Worm (Caenorhabditis elegans): ENCODE results near the gene ssup-72.

The ssup-72 gene

ce11 chrII:6776418-6777034 lies at the start of gene ssup-72:
TSS of gene ssup-72 (plus strand) at chrII:6776598.
- TF ChIP-seq ceh-31 (tag; optimal IDR thresholded peaks at IDR 0.05) (peak; percentile 88), tbx-7 (tag; optimal IDR thresholded peaks at IDR 0.05) (peak; percentile 82), ceh-34 (tag; optimal IDR thresholded peaks at IDR 0.05) (peak; percentile 9), sdc-2 (tag; optimal IDR thresholded peaks at IDR 0.05) (no peak), ceh-9 (tag; optimal IDR thresholded peaks at IDR 0.05) (no peak), F13H6.1 (tag; optimal IDR thresholded peaks at IDR 0.05) (no peak), tbx-2 (tag; optimal IDR thresholded peaks at IDR 0.05) (peak; percentile 74), ahr-1 (tag; optimal IDR thresholded peaks at IDR 0.05) (no peak), fkh-6 (tag; optimal IDR thresholded peaks at IDR 0.05) (no peak), ceh-2 (tag; optimal IDR thresholded peaks at IDR 0.05) (peak; percentile 77), pha-2 (tag; optimal IDR thresholded peaks at IDR 0.05) (no peak), ref-2 (tag; optimal IDR thresholded peaks at IDR 0.05) (peak; percentile 35), ceh-14 (tag; optimal IDR thresholded peaks at IDR 0.05) (peak; percentile 22), rnt-1 (tag; optimal IDR thresholded peaks at IDR 0.05) (peak; percentile 33), pax-1 (tag; optimal IDR thresholded peaks at IDR 0.05) (no peak), hlh-30 (tag; optimal IDR thresholded peaks at IDR 0.05; ENCODE audit: insufficient read depth) (no peak), elt-2 (tag; optimal IDR thresholded peaks at IDR 0.05) (peak; percentile 39), C08G9.2 (tag; optimal IDR thresholded peaks at IDR 0.05) (peak; percentile 83), ets-4 (tag; optimal IDR thresholded peaks at IDR 0.05) (peak; percentile 67), lim-6 (tag; optimal IDR thresholded peaks at IDR 0.05) (peak; percentile 14), zip-5 (tag; optimal IDR thresholded peaks at IDR 0.05) (peak; percentile 59), hlh-8 (tag; optimal IDR thresholded peaks at IDR 0.05) (peak; percentile 72), unc-42 (tag; optimal IDR thresholded peaks at IDR 0.05) (peak; percentile 32), nfya-1 (tag; optimal IDR thresholded peaks at IDR 0.05) (peak; percentile 4), ceh-6 (GFP tag; optimal IDR thresholded peaks at IDR 0.05) (no peak)

ce11 chrII:6726814-6727213 lies 49.6 kb upstream of the ssup-72 start:
- TF ChIP-seq zip-5 (tag; optimal IDR thresholded peaks at IDR 0.05) = no peak
- TF ChIP-seq fax-1 (tag; optimal IDR thresholded peaks at IDR 0.05) = no peak
- TF ChIP-seq pax-1 (tag; optimal IDR thresholded peaks at IDR 0.05) = no peak
- TF ChIP-seq pag-3 (tag; optimal IDR thresholded peaks at IDR 0.05; ENCODE audit: borderline replicate concordance) = no peak
- TF ChIP-seq madf-2 (tag; optimal IDR thresholded peaks at IDR 0.05) = no peak
- no peak for TF ChIP-seq unc-3 (GFP tag; conservative IDR thresholded peaks at IDR 0.05)
- TF ChIP-seq unc-3 (tag; optimal IDR thresholded peaks at IDR 0.05) = no peak
- no peak for TF ChIP-seq sox-2 (GFP tag; IDR thresholded peaks at IDR 0.05)
- TF ChIP-seq ceh-48 (tag; optimal IDR thresholded peaks at IDR 0.05) = no peak
- no peak for TF ChIP-seq mec-3 (tag; optimal IDR thresholded peaks at IDR 0.05; ENCODE audit: borderline replicate concordance)
- no peak for TF ChIP-seq ceh-2 (tag; optimal IDR thresholded peaks at IDR 0.05)
- TF ChIP-seq rnt-1 (tag; optimal IDR thresholded peaks at IDR 0.05) = no peak
- TF ChIP-seq ceh-30 (tag; optimal IDR thresholded peaks at IDR 0.05) = no peak
- TF ChIP-seq hlh-15 (tag; optimal IDR thresholded peaks at IDR 0.05) = no peak
- no peak for TF ChIP-seq ceh-22 (tag; optimal IDR thresholded peaks at IDR 0.05)
- TF ChIP-seq lin-11 (tag; optimal IDR thresholded peaks at IDR 0.05) = no peak
- TF ChIP-seq Y22D7AL.16 (tag; optimal IDR thresholded peaks at IDR 0.05) = no peak
- TF ChIP-seq ceh-6 (GFP tag; optimal IDR thresholded peaks at IDR 0.05) = no peak
- no peak for TF ChIP-seq ceh-34 (tag; optimal IDR thresholded peaks at IDR 0.05)

- peak; percentile 12 for TF ChIP-seq nfya-1 (tag; optimal IDR thresholded peaks at IDR 0.05)
- TF ChIP-seq unc-42 (tag; optimal IDR thresholded peaks at IDR 0.05) = peak; percentile 57
- TF ChIP-seq hlh-8 (tag; optimal IDR thresholded peaks at IDR 0.05) = no peak
- no peak for TF ChIP-seq hlh-30 (tag; optimal IDR thresholded peaks at IDR 0.05; ENCODE audit: insufficient read depth)
- peak; percentile 31 for TF ChIP-seq ceh-31 (tag; optimal IDR thresholded peaks at IDR 0.05)
- no peak for TF ChIP-seq sdc-2 (tag; optimal IDR thresholded peaks at IDR 0.05)
- TF ChIP-seq K09A11.1 (tag; optimal IDR thresholded peaks at IDR 0.05; ENCODE audit: insufficient read depth) = no peak
- TF ChIP-seq ceh-22 (tag; optimal IDR thresholded peaks at IDR 0.05) = no peak
- TF ChIP-seq hlh-13 (GFP tag; optimal IDR thresholded peaks at IDR 0.05) = no peak
- no peak for TF ChIP-seq ets-4 (tag; optimal IDR thresholded peaks at IDR 0.05)
- TF ChIP-seq hlh-6 (tag; optimal IDR thresholded peaks at IDR 0.05) = no peak
- no peak for TF ChIP-seq hlh-15 (tag; optimal IDR thresholded peaks at IDR 0.05)
- TF ChIP-seq ama-1 (optimal IDR thresholded peaks at IDR 0.05) = no peak
- no peak for TF ChIP-seq madf-2 (tag; optimal IDR thresholded peaks at IDR 0.05)
- no peak for TF ChIP-seq rnt-1 (tag; optimal IDR thresholded peaks at IDR 0.05)
- no peak for TF ChIP-seq ceh-14 (tag; optimal IDR thresholded peaks at IDR 0.05)
- peak; percentile 63 for TF ChIP-seq unc-55 (GFP tag; optimal IDR thresholded peaks at IDR 0.05)
- no peak for TF ChIP-seq ceh-18 (tag; optimal IDR thresholded peaks at IDR 0.05)
- no peak for TF ChIP-seq zip-5 (tag; optimal IDR thresholded peaks at IDR 0.05)
- TF ChIP-seq sox-2 (GFP tag; IDR thresholded peaks at IDR 0.05) = no peak
- no peak for TF ChIP-seq lim-6 (tag; optimal IDR thresholded peaks at IDR 0.05)
- TF ChIP-seq ceh-24 (tag; optimal IDR thresholded peaks at IDR 0.05) = no peak
- no peak for TF ChIP-seq npax-4 (tag; optimal IDR thresholded peaks at IDR 0.05)
- TF ChIP-seq ttx-3 (tag; optimal IDR thresholded peaks at IDR 0.05) = no peak
- no peak for TF ChIP-seq fkh-6 (tag; optimal IDR thresholded peaks at IDR 0.05)
- no peak for TF ChIP-seq eyg-1 (tag; optimal IDR thresholded peaks at IDR 0.05)
- TF ChIP-seq tbx-2 (tag; optimal IDR thresholded peaks at IDR 0.05) = peak; percentile 21
These were observed 47.1 kb upstream of the ssup-72 start, which contains the start of gene T14B4.8 for ce11 chrII:6729331-6729730. TSS of gene T14B4.8 (minus strand) at chrII:6729390.
